Worm (Caenorhabditis elegans) whole organism, mixed stage, embryonic: ENCODE data around the gene smoc-1.

Source experiments
- ceh-43 ChIP-seq: fragments of 200-800 bp; sonication (Bioruptor generic); optimal IDR thresholded peaks from 2 replicates; lab custom pipeline; 2018; ENCODE audit warnings: mild to moderate bottlenecking, missing genetic modification characterization, moderate library complexity, missing compliant biosample characterization
- ceh-83 ChIP-seq: fragments of 200-800 bp; sonication (Bioruptor generic); optimal IDR thresholded peaks from 2 replicates; lab custom pipeline; 2018; ENCODE audit warnings: mild to moderate bottlenecking, missing genetic modification characterization, missing compliant biosample characterization
- ces-1 ChIP-seq: fragments of 150-350 bp; optimal IDR thresholded peaks from 2 replicates; lab custom pipeline; 2014; ENCODE audit warnings: missing biosample characterization, missing genetic modification reagents, missing genetic modification characterization
- flh-1 ChIP-seq: fragments of 200-800 bp; sonication (Bioruptor generic); optimal IDR thresholded peaks from 2 replicates; lab custom pipeline; 2018; ENCODE audit warnings: mild to moderate bottlenecking, missing genetic modification characterization, moderate library complexity, missing compliant biosample characterization
- mep-1 ChIP-seq: fragments of 150-350 bp; optimal IDR thresholded peaks from 2 replicates; lab custom pipeline; 2017; ENCODE audit warnings: missing biosample characterization, missing genetic modification reagents, missing genetic modification characterization, inconsistent platforms
- nhr-12 ChIP-seq: fragments of 150-350 bp; optimal IDR thresholded peaks from 2 replicates; lab custom pipeline; 2014; ENCODE audit warnings: missing biosample characterization, missing genetic modification characterization
- nhr-237 ChIP-seq: fragments of 150-350 bp; optimal IDR thresholded peaks from 2 replicates; lab custom pipeline; 2014; ENCODE audit warnings: missing biosample characterization, missing genetic modification characterization
- nhr-76 ChIP-seq: sonication (generic microtip); optimal IDR thresholded peaks from 2 replicates; lab custom pipeline; 2017; ENCODE audit warnings: missing biosample characterization, missing genetic modification characterization
- pha-4 ChIP-seq: fragments of 150-350 bp; optimal IDR thresholded peaks from 2 replicates; lab custom pipeline; 2018; ENCODE audit warnings: missing biosample characterization, missing genetic modification reagents, missing genetic modification characterization
- snpc-4 ChIP-seq: fragments of 150-350 bp; optimal IDR thresholded peaks from 2 replicates; lab custom pipeline; 2014; ENCODE audit warnings: missing biosample characterization, missing genetic modification characterization
- unc-120 ChIP-seq: sonication (generic microtip); optimal IDR thresholded peaks from 2 replicates; lab custom pipeline; 2017; ENCODE audit warnings: missing genetic modification characterization, missing compliant biosample characterization; ENCODE audit not compliant: poor library complexity, severe bottlenecking
- ztf-11 ChIP-seq: fragments of 150-350 bp; optimal IDR thresholded peaks from 2 replicates; lab custom pipeline; 2014; ENCODE audit warnings: missing biosample characterization, missing genetic modification characterization

DNA sequence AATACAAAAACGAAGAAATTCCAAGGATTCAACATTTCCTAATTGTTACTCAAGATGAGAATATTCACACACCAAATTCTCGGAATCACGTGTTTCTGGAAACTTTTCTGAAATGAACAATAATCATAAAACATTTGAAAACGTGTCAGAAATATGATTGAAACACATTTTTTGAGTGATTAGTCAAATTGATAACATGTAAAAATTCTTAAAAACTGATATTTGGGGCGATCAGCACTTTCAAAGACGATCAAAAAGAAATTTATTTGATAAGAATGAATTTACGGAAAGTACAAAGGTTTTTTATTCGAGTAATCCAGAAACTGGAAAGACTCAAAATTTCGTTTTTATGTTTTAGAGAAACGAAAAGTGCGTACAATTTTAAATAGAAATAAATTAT lies 41.7 kb upstream of the smoc-1 start, which contains the start of gene tre-3:
- no peak for TF ChIP-seq mep-1 (tag; lab: Kevin White, UChicago)
- no peak for TF ChIP-seq pha-4 (tag; lab: Kevin White, UChicago)
- TF ChIP-seq nhr-237 (tag; lab: Kevin White, UChicago) = no peak
- TF ChIP-seq unc-120 (tag; lab: Kevin White, UChicago) = no peak
- TF ChIP-seq ceh-43 = no peak
- TF ChIP-seq ztf-11 (tag; lab: Kevin White, UChicago) = no peak
- no peak for TF ChIP-seq ceh-83 (GFP tag; lab: Kevin White, UChicago)
- TF ChIP-seq nhr-76 (tag; lab: Kevin White, UChicago) = no peak
- no peak for TF ChIP-seq snpc-4 (tag; lab: Kevin White, UChicago)
- TF ChIP-seq nhr-12 (tag; lab: Kevin White, UChicago) = no peak
- TF ChIP-seq flh-1 (GFP tag; lab: Kevin White, UChicago) = no peak
- no peak for TF ChIP-seq ces-1
